Worm (Caenorhabditis elegans) whole organism, L1 larva: ENCODE results near the gene C18D4.12.

Experiments
- alr-1 ChIP-seq: fragments of 200-800 bp; sonication (Bioruptor generic); optimal IDR thresholded peaks from 2 replicates; lab custom pipeline; 2018; ENCODE audit warnings: borderline replicate concordance, mild to moderate bottlenecking, missing genetic modification characterization, missing compliant biosample characterization
- aly-2 ChIP-seq: fragments of 150-350 bp; optimal IDR thresholded peaks from 2 replicates; lab custom pipeline; 2014; ENCODE audit warnings: missing biosample characterization, missing genetic modification characterization
- fos-1 ChIP-seq: fragments of 150-350 bp; optimal IDR thresholded peaks from 2 replicates; lab custom pipeline; 2014; ENCODE audit warnings: missing biosample characterization, missing genetic modification characterization
- nhr-85 ChIP-seq: sonication (generic microtip); peaks from one replicate; lab custom pipeline; 2016; ENCODE audit warnings: missing genetic modification characterization, inconsistent platforms, missing compliant biosample characterization
- pag-3 ChIP-seq: sonication (generic microtip); optimal IDR thresholded peaks from 2 replicates; lab custom pipeline; 2017; ENCODE audit warnings: missing genetic modification characterization, mild to moderate bottlenecking, missing compliant biosample characterization, antibody characterized with exemption, borderline replicate concordance; ENCODE audit not compliant: insufficient read depth
- snpc-4 ChIP-seq: fragments of 150-350 bp; optimal IDR thresholded peaks from 2 replicates; lab custom pipeline; 2014; ENCODE audit warnings: missing biosample characterization, missing genetic modification characterization
- zip-4 ChIP-seq: fragments of 200-800 bp; sonication (Bioruptor generic); optimal IDR thresholded peaks from 2 replicates; lab custom pipeline; 2018; ENCODE audit warnings: mild to moderate bottlenecking, missing genetic modification characterization, moderate library complexity, missing compliant biosample characterization

- no peak for TF ChIP-seq aly-2 (tag; lab: Kevin White, UChicago)
- TF ChIP-seq alr-1: no peak
- TF ChIP-seq fos-1: no peak
- no peak for TF ChIP-seq snpc-4 (tag; lab: Kevin White, UChicago)
- TF ChIP-seq pag-3 (tag; lab: Kevin White, UChicago): no peak
- TF ChIP-seq nhr-85 (tag; lab: Kevin White, UChicago): no peak
- no peak for TF ChIP-seq zip-4 (GFP tag; lab: Kevin White, UChicago)
These were observed 35.5 kb upstream of the C18D4.12 start, which contains the start of gene fbxa-171 for ce11 chrV:17565903-17566302.
